Worm (Caenorhabditis elegans): ENCODE results near the gene dop-2.

- TF ChIP-seq ztf-11 (tag; optimal IDR thresholded peaks at IDR 0.05) (no peak), unc-55 (GFP tag; optimal IDR thresholded peaks at IDR 0.05) (no peak)
Observed at ce11 chrV:9622834-9623233, 14.5 kb downstream of the dop-2 start, which contains the start of gene idpc-5.

All from whole organism, L2 larva.